Worm (Caenorhabditis elegans) whole organism, L2 larva: ENCODE data around the gene samp-1.

ENCODE experiments used
- C34F6.9 ChIP-seq: fragments of 150-350 bp; optimal IDR thresholded peaks from 2 replicates; lab custom pipeline; 2014; ENCODE audit warnings: missing biosample characterization, missing genetic modification characterization
- F13H6.1 ChIP-seq: sonication (generic microtip); optimal IDR thresholded peaks from 2 replicates; lab custom pipeline; 2016; ENCODE audit warnings: missing genetic modification characterization, missing compliant biosample characterization
- R02D3.7 ChIP-seq: fragments of 150-350 bp; optimal IDR thresholded peaks from 2 replicates; lab custom pipeline; 2014; ENCODE audit warnings: missing biosample characterization, missing genetic modification characterization
- Y55F3AM.14 ChIP-seq: fragments of 200-800 bp; sonication (Bioruptor generic); optimal IDR thresholded peaks from 2 replicates; lab custom pipeline; 2018; ENCODE audit warnings: mild to moderate bottlenecking, missing genetic modification characterization, missing compliant biosample characterization
- ZK546.5 ChIP-seq: sonication (generic microtip); optimal IDR thresholded peaks from 2 replicates; lab custom pipeline; 2017; ENCODE audit warnings: missing biosample characterization, missing genetic modification characterization
- alr-1 ChIP-seq: fragments of 150-350 bp; optimal IDR thresholded peaks from 2 replicates; lab custom pipeline; 2014; ENCODE audit warnings: missing biosample characterization, missing genetic modification characterization
- ama-1 ChIP-seq: fragments of 150-350 bp; optimal IDR thresholded peaks from 2 replicates; lab custom pipeline; 2018; ENCODE audit warnings: inconsistent platforms
- ceh-16 ChIP-seq: fragments of 150-350 bp; optimal IDR thresholded peaks from 2 replicates; lab custom pipeline; 2014; ENCODE audit warnings: missing biosample characterization, missing genetic modification characterization
- ceh-82 ChIP-seq: fragments of 150-350 bp; optimal IDR thresholded peaks from 2 replicates; lab custom pipeline; 2014; ENCODE audit warnings: missing biosample characterization, missing genetic modification characterization
- crh-2 ChIP-seq: sonication (generic microtip); optimal IDR thresholded peaks from 2 replicates; lab custom pipeline; 2017; ENCODE audit warnings: missing biosample characterization, missing genetic modification characterization
- dmd-4 ChIP-seq: sonication (generic microtip); optimal IDR thresholded peaks from 2 replicates; lab custom pipeline; 2017; ENCODE audit warnings: missing biosample characterization, missing genetic modification characterization
- egl-27 ChIP-seq: sonication (generic microtip); optimal IDR thresholded peaks from 3 replicates; lab custom pipeline; 2017; ENCODE audit warnings: missing biosample characterization, missing genetic modification reagents, missing genetic modification characterization
- fos-1 ChIP-seq: fragments of 150-350 bp; optimal IDR thresholded peaks from 2 replicates; lab custom pipeline; 2014; ENCODE audit warnings: missing biosample characterization, missing genetic modification characterization
- lin-13 ChIP-seq: fragments of 150-350 bp; optimal IDR thresholded peaks from 2 replicates; lab custom pipeline; 2014; ENCODE audit warnings: missing biosample characterization, missing genetic modification reagents, missing genetic modification characterization
- lin-39 ChIP-seq: fragments of 150-350 bp; optimal IDR thresholded peaks from 2 replicates; lab custom pipeline; 2014; ENCODE audit warnings: missing biosample characterization, missing genetic modification reagents, missing genetic modification characterization
- lsy-2 ChIP-seq, 2 experiments: fragments of 150-350 bp in 1 of 2; sonication (generic microtip) in 1 of 2; optimal IDR thresholded peaks; 2 replicates each; lab custom pipeline; 2014 to 2017; ENCODE audit warnings: missing biosample characterization in 2 of 2, missing genetic modification characterization in 2 of 2
- mab-5 ChIP-seq: fragments of 150-350 bp; optimal IDR thresholded peaks from 2 replicates; lab custom pipeline; 2014; ENCODE audit warnings: missing biosample characterization, missing genetic modification characterization
- mbf-1 ChIP-seq: sonication (generic microtip); optimal IDR thresholded peaks from 2 replicates; lab custom pipeline; 2017; ENCODE audit warnings: missing biosample characterization, missing genetic modification characterization
- mdl-1 ChIP-seq, 2 experiments: fragments of 150-350 bp in 1 of 2; sonication (generic microtip) in 1 of 2; optimal IDR thresholded peaks; 2 replicates each; lab custom pipeline; 2017; ENCODE audit warnings: missing biosample characterization in 2 of 2, missing genetic modification characterization in 2 of 2
- nhr-11 ChIP-seq: fragments of 150-350 bp; optimal IDR thresholded peaks from 2 replicates; lab custom pipeline; 2014; ENCODE audit warnings: missing biosample characterization, missing genetic modification characterization
- nhr-12 ChIP-seq: fragments of 150-350 bp; optimal IDR thresholded peaks from 2 replicates; lab custom pipeline; 2014; ENCODE audit warnings: missing biosample characterization, missing genetic modification characterization
- nhr-129 ChIP-seq: fragments of 150-350 bp; optimal IDR thresholded peaks from 2 replicates; lab custom pipeline; 2014; ENCODE audit warnings: missing biosample characterization, missing genetic modification characterization
- nhr-21 ChIP-seq: fragments of 150-350 bp; optimal IDR thresholded peaks from 2 replicates; lab custom pipeline; 2014; ENCODE audit warnings: missing biosample characterization, missing genetic modification characterization
- nhr-237 ChIP-seq: fragments of 150-350 bp; optimal IDR thresholded peaks from 2 replicates; lab custom pipeline; 2014; ENCODE audit warnings: missing biosample characterization, missing genetic modification characterization
- nhr-25 ChIP-seq: fragments of 150-350 bp; sonication (generic microtip); optimal IDR thresholded peaks from 3 replicates; lab custom pipeline; 2014; ENCODE audit warnings: missing biosample characterization, missing genetic modification characterization
- nhr-6 ChIP-seq: fragments of 150-350 bp; optimal IDR thresholded peaks from 2 replicates; lab custom pipeline; 2014; ENCODE audit warnings: missing biosample characterization, missing genetic modification characterization
- peb-1 ChIP-seq: fragments of 150-350 bp; optimal IDR thresholded peaks from 2 replicates; lab custom pipeline; 2014; ENCODE audit warnings: missing biosample characterization, missing genetic modification characterization
- sma-3 ChIP-seq: sonication (generic microtip); optimal IDR thresholded peaks from 2 replicates; lab custom pipeline; 2016; ENCODE audit warnings: missing genetic modification reagents, missing genetic modification characterization, missing compliant biosample characterization
- sma-9 ChIP-seq, 2 experiments: fragments of 150-350 bp in 1 of 2; sonication (generic microtip) in 1 of 2; optimal IDR thresholded peaks; 2 replicates each; lab custom pipeline; 2014 to 2016; ENCODE audit warnings: missing genetic modification characterization in 2 of 2, mild to moderate bottlenecking in 1 of 2, missing biosample characterization in 1 of 2, missing compliant biosample characterization in 1 of 2, missing genetic modification reagents in 1 of 2, moderate library complexity in 1 of 2
- unc-39 ChIP-seq: fragments of 150-350 bp; optimal IDR thresholded peaks from 2 replicates; lab custom pipeline; 2014; ENCODE audit warnings: missing biosample characterization, missing genetic modification characterization
- unc-55 ChIP-seq: fragments of 150-350 bp; sonication (generic microtip); optimal IDR thresholded peaks from 3 replicates; lab custom pipeline; 2014; ENCODE audit warnings: missing biosample characterization, missing genetic modification reagents, missing genetic modification characterization
- unc-62 ChIP-seq: fragments of 150-350 bp; optimal IDR thresholded peaks from 2 replicates; lab custom pipeline; 2014; ENCODE audit warnings: missing biosample characterization, missing genetic modification reagents, missing genetic modification characterization
- ztf-4 ChIP-seq: fragments of 150-350 bp; optimal IDR thresholded peaks from 2 replicates; lab custom pipeline; 2014; ENCODE audit warnings: missing biosample characterization, missing genetic modification characterization

samp-1 gene

ce11 chrII:11274876-11275275 is 27.8 kb upstream of the samp-1 start:
- TF ChIP-seq unc-39 (tag; lab: Kevin White, UChicago) (no peak), lin-39 (tag; lab: Kevin White, UChicago) (no peak), nhr-6 (no peak)

ce11 chrII:11275484-11275883 is 27.2 kb upstream of the samp-1 start:
- no peak for TF ChIP-seq nhr-237 (tag; lab: Kevin White, UChicago)
- peak; percentile 47 for TF ChIP-seq nhr-129 (tag; lab: Kevin White, UChicago)

ce11 chrII:11276879-11277278 is 25.8 kb upstream of the samp-1 start:
- TF ChIP-seq C34F6.9 (no peak), ceh-16 (tag; lab: Kevin White, UChicago) (peak; percentile 84), unc-39 (tag; lab: Kevin White, UChicago) (no peak), sma-9 (GFP tag; optimal IDR thresholded peaks at IDR 0.05; lab: Kevin White, UChicago) (no peak), sma-9 (tag; optimal IDR thresholded peaks at IDR 0.05; lab: Kevin White, UChicago) (no peak)

ce11 chrII:11279971-11280370 is 22.7 kb upstream of the samp-1 start:
- TF ChIP-seq lsy-2 (tag; optimal IDR thresholded peaks at IDR 0.05; lab: Kevin White, UChicago) (peak in 1 of 2 experiments; percentile 36), unc-62 (GFP tag; lab: Kevin White, UChicago) (no peak)

- TF ChIP-seq ztf-4 (tag; lab: Kevin White, UChicago) = no peak
- peak in 1 of 2 experiments; percentile 66 for TF ChIP-seq lsy-2 (tag; optimal IDR thresholded peaks at IDR 0.05; lab: Kevin White, UChicago)
- TF ChIP-seq nhr-129 (tag; lab: Kevin White, UChicago) = peak; percentile 1
Measured at ce11 chrII:11281177-11281576, 21.5 kb upstream of the samp-1 start.

ce11 chrII:11281666-11282065 is 21.0 kb upstream of the samp-1 start, which contains the start of gene unc-130:
Gene unc-130 (plus strand): TSS chrII:11281966.
- TF ChIP-seq sma-9 (GFP tag; optimal IDR thresholded peaks at IDR 0.05; lab: Kevin White, UChicago) = no peak
- no peak for TF ChIP-seq sma-9 (tag; optimal IDR thresholded peaks at IDR 0.05; lab: Kevin White, UChicago)
- TF ChIP-seq fos-1 (tag; lab: Kevin White, UChicago) = peak; percentile 5

DNA sequence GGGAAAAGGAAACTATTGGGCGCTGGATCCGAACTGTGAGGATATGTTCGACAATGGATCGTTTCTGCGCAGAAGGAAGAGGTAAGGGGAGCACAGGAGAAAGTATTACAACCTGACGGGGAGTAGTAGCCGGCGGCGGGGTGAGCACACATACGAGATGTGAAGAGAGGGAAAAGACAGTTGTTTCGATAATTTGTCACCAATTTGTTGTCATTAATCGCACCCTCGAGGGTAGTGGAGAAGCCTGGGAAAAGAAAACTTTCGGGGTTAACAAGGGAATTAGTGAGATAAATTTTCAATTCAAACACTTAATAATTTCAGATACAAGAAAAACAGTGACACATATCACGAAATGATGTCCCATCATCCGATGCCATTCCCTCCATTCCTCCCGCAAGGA is 19.7 kb upstream of the samp-1 start:
- TF ChIP-seq ama-1 (lab: Kevin White, UChicago) = no peak
- TF ChIP-seq sma-3 = no peak
- TF ChIP-seq nhr-25 (tag; lab: Kevin White, UChicago) = no peak
- no peak for TF ChIP-seq nhr-11 (tag; lab: Kevin White, UChicago)
- no peak for TF ChIP-seq nhr-21 (tag; lab: Kevin White, UChicago)
- TF ChIP-seq ZK546.5 (tag; lab: Kevin White, UChicago) = no peak
- no peak for TF ChIP-seq unc-62 (GFP tag; lab: Kevin White, UChicago)
- no peak for TF ChIP-seq F13H6.1 (tag; lab: Kevin White, UChicago)
- TF ChIP-seq ztf-4 (tag; lab: Kevin White, UChicago) = no peak
- no peak for TF ChIP-seq egl-27 (tag; lab: Kevin White, UChicago)
- no peak for TF ChIP-seq nhr-129 (tag; lab: Kevin White, UChicago)
- TF ChIP-seq unc-55 (GFP tag; lab: Kevin White, UChicago) = no peak
- TF ChIP-seq, all 48 proteins: peak for 0

- no peak for TF ChIP-seq C34F6.9
- TF ChIP-seq lin-13 = no peak
- TF ChIP-seq nhr-12 (tag; lab: Kevin White, UChicago) = no peak
- no peak for TF ChIP-seq ztf-4 (tag; lab: Kevin White, UChicago)
- no peak for TF ChIP-seq peb-1 (tag; lab: Kevin White, UChicago)
- TF ChIP-seq fos-1 (tag; lab: Kevin White, UChicago) = peak; percentile 46
- no peak for TF ChIP-seq F13H6.1 (tag; lab: Kevin White, UChicago)
Measured at ce11 chrII:11283803-11284202, 18.9 kb upstream of the samp-1 start.

DNA sequence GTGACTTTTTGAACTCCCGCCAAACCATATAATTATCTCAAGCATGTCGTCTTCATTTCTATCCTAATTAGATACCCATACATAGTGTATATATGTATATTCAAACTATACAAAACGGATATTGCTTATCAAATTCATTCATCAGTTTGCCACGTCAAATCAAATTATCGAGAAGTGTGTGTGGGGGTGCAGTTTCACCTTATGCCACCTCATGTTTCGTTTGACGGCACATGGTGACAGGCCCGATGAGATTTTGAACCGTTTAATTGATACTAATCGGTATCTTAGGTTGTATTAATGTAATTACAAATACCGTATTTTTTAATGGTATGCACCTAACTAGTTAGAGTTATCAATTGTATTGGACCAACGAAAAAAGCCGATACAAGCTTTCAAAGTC is 18.0 kb upstream of the samp-1 start:
- TF ChIP-seq C34F6.9 = no peak
- TF ChIP-seq ceh-82 (tag; lab: Kevin White, UChicago) = no peak
- TF ChIP-seq mab-5 = no peak
- TF ChIP-seq Y55F3AM.14 (GFP tag; lab: Kevin White, UChicago) = no peak
- TF ChIP-seq ceh-16 (tag; lab: Kevin White, UChicago) = no peak
- no peak for TF ChIP-seq ama-1 (lab: Kevin White, UChicago)
- no peak for TF ChIP-seq lsy-2 (tag; optimal IDR thresholded peaks at IDR 0.05; lab: Kevin White, UChicago)
- TF ChIP-seq lin-39 (tag; lab: Kevin White, UChicago) = no peak
- no peak for TF ChIP-seq R02D3.7 (tag; lab: Kevin White, UChicago)
- TF ChIP-seq nhr-129 (tag; lab: Kevin White, UChicago) = no peak
- TF ChIP-seq sma-9 (GFP tag; optimal IDR thresholded peaks at IDR 0.05; lab: Kevin White, UChicago) = no peak
- no peak for TF ChIP-seq sma-9 (tag; optimal IDR thresholded peaks at IDR 0.05; lab: Kevin White, UChicago)
- no peak for TF ChIP-seq unc-62 (GFP tag; lab: Kevin White, UChicago)
- no peak for TF ChIP-seq mbf-1 (tag; lab: Kevin White, UChicago)
- TF ChIP-seq mdl-1 (tag; optimal IDR thresholded peaks at IDR 0.05; lab: Kevin White, UChicago) = no peak
- TF ChIP-seq crh-2 (tag; lab: Kevin White, UChicago) = no peak
- no peak for TF ChIP-seq F13H6.1 (tag; lab: Kevin White, UChicago)
- TF ChIP-seq dmd-4 = no peak
- no peak for TF ChIP-seq unc-39 (tag; lab: Kevin White, UChicago)
- TF ChIP-seq alr-1 (tag; lab: Kevin White, UChicago) = no peak
